Worm (Caenorhabditis elegans) whole organism, L3 larva: ENCODE data around the gene Y105C5A.1274.

ENCODE experiments used
- R02D3.7 ChIP-seq: fragments of 150-350 bp; optimal IDR thresholded peaks from 2 replicates; lab custom pipeline; 2014; ENCODE audit warnings: missing biosample characterization, missing genetic modification characterization
- ZK546.5 ChIP-seq: sonication (generic microtip); optimal IDR thresholded peaks from 2 replicates; lab custom pipeline; 2017; ENCODE audit warnings: missing biosample characterization, missing genetic modification characterization
- nhr-28 ChIP-seq: fragments of 150-350 bp; optimal IDR thresholded peaks from 2 replicates; lab custom pipeline; 2014; ENCODE audit warnings: missing biosample characterization, missing genetic modification characterization
- pha-4 ChIP-seq: fragments of 150-350 bp; optimal IDR thresholded peaks from 2 replicates; lab custom pipeline; 2014; ENCODE audit warnings: missing biosample characterization, missing genetic modification reagents, missing genetic modification characterization
- skn-1 ChIP-seq: fragments of 150-350 bp; optimal IDR thresholded peaks from 2 replicates; lab custom pipeline; 2014; ENCODE audit warnings: missing biosample characterization, missing genetic modification characterization

DNA sequence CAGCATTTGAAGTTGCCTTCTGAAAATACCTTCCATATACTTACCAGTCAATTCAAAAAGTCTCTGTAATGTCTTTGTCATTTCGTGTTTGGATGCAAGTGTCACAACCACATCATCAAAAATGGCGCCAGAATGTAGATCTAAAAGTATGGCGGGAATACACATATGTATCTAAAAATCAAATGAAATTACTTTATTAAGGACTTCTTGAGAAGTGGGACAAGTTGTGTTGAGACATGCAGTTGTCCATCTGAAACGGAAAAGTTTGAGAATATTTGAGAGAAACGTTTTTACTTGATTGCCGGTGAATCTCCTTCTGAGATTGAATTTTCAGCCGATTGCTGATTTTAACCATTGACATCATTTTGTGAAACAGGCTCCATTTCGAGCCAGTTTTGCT is 42.6 kb upstream of the Y105C5A.1274 start:
- TF ChIP-seq pha-4 (tag; lab: Kevin White, UChicago) (no peak), skn-1 (tag; lab: Kevin White, UChicago) (no peak), ZK546.5 (no peak), nhr-28 (no peak), R02D3.7 (no peak)
